Fruit fly (Drosophila melanogaster) whole organism, wandering third instar larva: ENCODE measurements around the gene CG34266.

Experiments used
- Hr78 ChIP-seq: fragments of >200 bp; optimal IDR thresholded peaks from 2 replicates; lab custom pipeline; 2017; ENCODE audit warnings: missing biosample characterization, missing genetic modification characterization
- Myc ChIP-seq: fragments of >200 bp; optimal IDR thresholded peaks from 2 replicates; lab custom pipeline; 2017
- OdsH ChIP-seq: fragments of 200-800 bp; sonication (Bioruptor generic); optimal IDR thresholded peaks from 2 replicates; lab custom pipeline; 2016; ENCODE audit warnings: missing biosample characterization, mild to moderate bottlenecking, missing genetic modification characterization
- dl ChIP-seq, 2 experiments: fragments of 175-275, 200-275 bp in 1 of 2; fragments of 200-275 bp in 1 of 2; sonication (Bioruptor generic); optimal IDR thresholded peaks; lab custom pipeline; 2018; ENCODE audit warnings: mild to moderate bottlenecking in 2 of 2, missing biosample characterization in 2 of 2, missing genetic modification characterization in 2 of 2, moderate library complexity in 2 of 2; ENCODE audit not compliant: partially characterized antibody in 2 of 2, insufficient read depth in 1 of 2
- h ChIP-seq: fragments of 200-800 bp; sonication (Bioruptor generic); optimal IDR thresholded peaks from 3 replicates; lab custom pipeline; 2016; ENCODE audit warnings: missing biosample characterization, mild to moderate bottlenecking, missing genetic modification characterization
- psq ChIP-seq: fragments of 200-800 bp; sonication (Bioruptor generic); optimal IDR thresholded peaks from 3 replicates; lab custom pipeline; 2017; ENCODE audit warnings: missing biosample characterization, mild to moderate bottlenecking, missing genetic modification characterization, moderate library complexity
- rgr ChIP-seq: fragments of 200-800 bp; sonication (Bioruptor generic); optimal IDR thresholded peaks from 3 replicates; lab custom pipeline; 2016; ENCODE audit warnings: missing biosample characterization, mild to moderate bottlenecking, missing genetic modification characterization

DNA sequence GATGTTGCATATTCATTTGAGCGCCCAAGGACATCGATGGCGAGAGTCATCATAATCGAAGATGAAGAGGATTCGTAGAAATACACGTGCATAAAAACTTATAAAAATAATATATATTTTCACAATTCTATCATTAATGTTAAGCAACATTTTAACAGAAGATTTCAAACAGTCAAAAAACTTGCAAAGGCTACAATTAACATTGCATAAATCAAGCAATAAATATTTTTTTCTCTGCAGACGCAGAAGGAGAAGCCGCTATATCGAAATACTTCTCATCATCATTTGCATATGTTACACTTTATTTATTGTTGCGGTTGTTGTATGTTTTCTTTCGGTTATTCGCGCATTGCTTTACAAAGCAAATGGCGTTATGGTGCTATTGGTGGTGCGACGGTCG, 24.4 kb downstream of the CG34266 start:
- no peak for TF ChIP-seq psq (GFP tag; lab: Kevin White, UChicago)
- no peak for TF ChIP-seq h (GFP tag; lab: Kevin White, UChicago)
- TF ChIP-seq Hr78 = no peak
- TF ChIP-seq dl (GFP tag; optimal IDR thresholded peaks at IDR 0.05; lab: Kevin White, UChicago; ENCODE audit: insufficient read depth in 1 of 2, partially characterized antibody in 2 of 2) = no peak
- TF ChIP-seq OdsH (GFP tag; lab: Kevin White, UChicago) = no peak
- no peak for TF ChIP-seq Myc (lab: Kevin White, UChicago)
- no peak for TF ChIP-seq rgr
